Fruit fly (Drosophila melanogaster): ENCODE measurements around the gene CG4582.

The CG4582 gene

DNA sequence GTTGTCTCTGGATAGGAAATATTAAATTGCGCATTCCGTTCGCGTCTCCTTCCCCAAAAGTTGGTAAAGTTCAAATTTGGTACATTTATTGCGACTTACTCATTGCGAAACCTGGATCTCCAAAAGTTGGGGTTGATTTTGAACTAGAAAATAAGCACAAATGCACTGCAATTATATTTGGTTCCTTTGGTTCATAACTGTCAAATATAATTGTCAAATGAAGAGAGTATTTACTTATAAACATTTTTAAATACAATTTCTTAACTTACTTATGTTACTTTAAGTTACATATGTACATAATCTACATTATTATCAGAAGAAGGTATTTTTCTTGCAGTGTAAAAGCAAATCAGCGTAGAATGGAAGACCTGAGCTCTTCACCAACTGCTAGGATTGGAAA, 47.6 kb upstream of the CG4582 start (continued):
- TF ChIP-seq CG34422 (GFP tag; IDR thresholded peaks at IDR 0.05) (peak; percentile 22; the same call in 1 of the 3 replicates), NC2β (GFP tag; optimal IDR thresholded peaks at IDR 0.05) (no peak), CG12299 (tag; optimal IDR thresholded peaks at IDR 0.05) (peak; percentile 14), CG6791 (GFP tag; IDR thresholded peaks at IDR 0.05; ENCODE audit: partially characterized antibody) (no peak), CG4730 (GFP tag; IDR thresholded peaks at IDR 0.05) (no peak), CG18619 (GFP tag; optimal IDR thresholded peaks at IDR 0.05) (no peak), sob (GFP tag; IDR thresholded peaks at IDR 0.05) (no peak), gsb-n (tag; optimal IDR thresholded peaks at IDR 0.05) (peak; percentile 11), cg (GFP tag; optimal IDR thresholded peaks at IDR 0.05) (no peak), CG6272 (GFP tag; IDR thresholded peaks at IDR 0.05) (no peak), nerfin-2 (GFP tag; IDR thresholded peaks at IDR 0.05; ENCODE audit: partially characterized antibody) (no peak), Abd-B (GFP tag; optimal IDR thresholded peaks at IDR 0.05) (no peak), CG13424 (tag; optimal IDR thresholded peaks at IDR 0.05) (peak; percentile 20), Meics (GFP tag; optimal IDR thresholded peaks at IDR 0.05) (no peak), unc-4 (GFP tag; IDR thresholded peaks at IDR 0.05; ENCODE audit: partially characterized antibody) (no peak), nerfin-1 (tag; optimal IDR thresholded peaks at IDR 0.05) (no peak), psq (GFP tag; optimal IDR thresholded peaks at IDR 0.05) (no peak), CG8290 (GFP tag; optimal IDR thresholded peaks at IDR 0.05) (no peak), CG8290 (tag; optimal IDR thresholded peaks at IDR 0.05) (no peak), tap (tag; optimal IDR thresholded peaks at IDR 0.05) (peak; percentile 36), CG4820 (GFP tag; optimal IDR thresholded peaks at IDR 0.05) (no peak), zen (tag; optimal IDR thresholded peaks at IDR 0.05) (no peak), CG7839 (tag; optimal IDR thresholded peaks at IDR 0.05) (peak; percentile 61), usp (GFP tag; optimal IDR thresholded peaks at IDR 0.05) (no peak), D19B (GFP tag; optimal IDR thresholded peaks at IDR 0.05) (no peak), CoRest (tag; optimal IDR thresholded peaks at IDR 0.05) (peak; percentile 18), CG1832 (GFP tag; optimal IDR thresholded peaks at IDR 0.05) (no peak), Vsx1 (GFP tag; optimal IDR thresholded peaks at IDR 0.05) (no peak), CG12071 (GFP tag; optimal IDR thresholded peaks at IDR 0.05) (no peak), schlank (tag; optimal IDR thresholded peaks at IDR 0.05) (no peak), H2.0 (GFP tag; IDR thresholded peaks at IDR 0.05) (0 out of 2 replicates have a peak, but pooled peaks have one; percentile 17), sc (optimal IDR thresholded peaks at IDR 0.05) (no peak), sc (GFP tag; optimal IDR thresholded peaks at IDR 0.05) (no peak), Dek (tag; optimal IDR thresholded peaks at IDR 0.05) (no peak), h (optimal IDR thresholded peaks at IDR 0.05) (no peak), BEAF-32 (GFP tag; optimal IDR thresholded peaks at IDR 0.05) (no peak), Mrtf (GFP tag; IDR thresholded peaks at IDR 0.05) (no peak), bsh (GFP tag; optimal IDR thresholded peaks at IDR 0.05) (peak in 1 of 2 experiments; percentile 55), ap (GFP tag; IDR thresholded peaks at IDR 0.05) (no peak), CG6689 (GFP tag; IDR thresholded peaks at IDR 0.05) (no peak), CG11093 (GFP tag; IDR thresholded peaks at IDR 0.05) (no peak), CG6813 (GFP tag; optimal IDR thresholded peaks at IDR 0.05) (no peak), YL-1 (GFP tag; optimal IDR thresholded peaks at IDR 0.05) (no peak), CG8359 (GFP tag; optimal IDR thresholded peaks at IDR 0.05; ENCODE audit: borderline replicate concordance) (no peak), kni (GFP tag; optimal IDR thresholded peaks at IDR 0.05) (no peak), CG10321 (GFP tag; IDR thresholded peaks at IDR 0.05) (no peak), hkb (optimal IDR thresholded peaks at IDR 0.05) (no peak), hkb (GFP tag; IDR thresholded peaks at IDR 0.05) (0 out of 2 replicates have a peak, but pooled peaks have one; percentile 7), slp2 (GFP tag; optimal IDR thresholded peaks at IDR 0.05) (no peak), B-H1 (GFP tag; IDR thresholded peaks at IDR 0.05) (no peak), CG10565 (GFP tag; optimal IDR thresholded peaks at IDR 0.05) (no peak), peb (GFP tag; IDR thresholded peaks at IDR 0.05) (no peak)
